Fruit fly (Drosophila melanogaster) whole organism, adult: Measurements from ENCODE around the gene hng3.

Experiments
- CG11617 ChIP-seq: fragments of 200-800 bp; sonication (Bioruptor generic); optimal IDR thresholded peaks from 2 replicates; lab custom pipeline; 2017; ENCODE audit warnings: mild to moderate bottlenecking, missing biosample characterization, missing genetic modification reagents, missing genetic modification characterization
- CG12768 ChIP-seq: fragments of 200-800 bp; sonication (Bioruptor generic); optimal IDR thresholded peaks from 2 replicates; lab custom pipeline; 2017; ENCODE audit warnings: missing biosample characterization, missing genetic modification characterization, mild to moderate bottlenecking, moderate library complexity, missing genetic modification reagents
- CG14711 ChIP-seq: fragments of 200-800 bp; sonication (Bioruptor generic); optimal IDR thresholded peaks from 2 replicates; lab custom pipeline; 2018; ENCODE audit warnings: missing biosample characterization, mild to moderate bottlenecking, missing genetic modification characterization, moderate library complexity
- CG1620 ChIP-seq: fragments of 200-800 bp; sonication (Bioruptor generic); optimal IDR thresholded peaks from 2 replicates; lab custom pipeline; 2016; ENCODE audit warnings: missing biosample characterization, missing genetic modification characterization
- CG33017 ChIP-seq: fragments of 200-800 bp; sonication (Bioruptor generic); optimal IDR thresholded peaks from 2 replicates; lab custom pipeline; 2018; ENCODE audit warnings: missing biosample characterization, mild to moderate bottlenecking, missing genetic modification characterization, moderate library complexity
- CG5204 ChIP-seq: fragments of 200-800 bp; sonication (Bioruptor generic); optimal IDR thresholded peaks from 2 replicates; lab custom pipeline; 2016; ENCODE audit warnings: missing biosample characterization, missing genetic modification characterization
- CG7045 ChIP-seq: fragments of 200-800 bp; sonication (Bioruptor generic); optimal IDR thresholded peaks from 2 replicates; lab custom pipeline; 2017; ENCODE audit warnings: missing biosample characterization, mild to moderate bottlenecking, missing genetic modification characterization
- CG7101 ChIP-seq: fragments of 200-800 bp; sonication (Bioruptor generic); optimal IDR thresholded peaks from 2 replicates; lab custom pipeline; 2018; ENCODE audit warnings: missing biosample characterization, mild to moderate bottlenecking, missing genetic modification characterization, moderate library complexity
- Clk ChIP-seq: fragments of 200-800 bp; sonication (Bioruptor generic); optimal IDR thresholded peaks from 2 replicates; lab custom pipeline; 2017; ENCODE audit warnings: missing biosample characterization, missing genetic modification characterization
- Crg-1 ChIP-seq: fragments of 200-800 bp; sonication (Bioruptor generic); optimal IDR thresholded peaks from 2 replicates; lab custom pipeline; 2016; ENCODE audit warnings: missing biosample characterization, missing genetic modification characterization
- Hr96 ChIP-seq: fragments of 200-800 bp; sonication (Bioruptor generic); optimal IDR thresholded peaks from 2 replicates; lab custom pipeline; 2016; ENCODE audit warnings: missing biosample characterization, missing genetic modification characterization
- Mnt ChIP-seq: fragments of 200-800 bp; sonication (Bioruptor generic); optimal IDR thresholded peaks from 2 replicates; lab custom pipeline; 2016; ENCODE audit warnings: missing biosample characterization, mild to moderate bottlenecking, missing genetic modification characterization
- bab1 ChIP-seq: fragments of 200-800 bp; sonication (Bioruptor generic); optimal IDR thresholded peaks from 3 replicates; lab custom pipeline; 2019; ENCODE audit warnings: missing biosample characterization, mild to moderate bottlenecking, missing genetic modification characterization, moderate library complexity
- cic ChIP-seq: fragments of 200-800 bp; sonication (Bioruptor generic); optimal IDR thresholded peaks from 2 replicates; lab custom pipeline; 2017; ENCODE audit warnings: missing biosample characterization, mild to moderate bottlenecking, missing genetic modification characterization, moderate library complexity
- cnc ChIP-seq, 2 experiments: fragments of >200 bp; optimal IDR thresholded peaks; 2 replicates each; lab custom pipeline; 2017
- kay ChIP-seq: fragments of 200-800 bp; sonication (Bioruptor generic); peaks from one replicate; lab custom pipeline; 2016; ENCODE audit warnings: missing biosample characterization, missing genetic modification characterization, borderline replicate concordance
- ovo ChIP-seq: fragments of 200-800 bp; sonication (Bioruptor generic); optimal IDR thresholded peaks from 2 replicates; lab custom pipeline; 2016; ENCODE audit warnings: missing biosample characterization, missing genetic modification characterization
- pad ChIP-seq: fragments of 200-800 bp; sonication (Bioruptor generic); optimal IDR thresholded peaks from 3 replicates; lab custom pipeline; 2017; ENCODE audit warnings: missing biosample characterization, missing genetic modification characterization, mild to moderate bottlenecking, moderate library complexity, missing genetic modification reagents
- tj ChIP-seq: fragments of 200-800 bp; sonication (Bioruptor generic); optimal IDR thresholded peaks from 3 replicates; lab custom pipeline; 2017; ENCODE audit warnings: missing biosample characterization, mild to moderate bottlenecking, missing genetic modification characterization, moderate library complexity
- toe ChIP-seq: fragments of 200-800 bp; sonication (Bioruptor generic); optimal IDR thresholded peaks from 2 replicates; lab custom pipeline; 2016; ENCODE audit warnings: missing biosample characterization, missing genetic modification characterization

hng3 gene

dm6 chr3L:769107-769678 lies 13.9 kb upstream of the hng3 start:
- TF ChIP-seq cic (GFP tag; lab: Kevin White, UChicago) = no peak
- TF ChIP-seq ovo = no peak
- no peak for TF ChIP-seq CG33017
- no peak for TF ChIP-seq bab1
- no peak for TF ChIP-seq cnc (optimal IDR thresholded peaks at IDR 0.05; lab: Kevin White, UChicago)
- TF ChIP-seq CG11617 (GFP tag; lab: Kevin White, UChicago) = no peak
- TF ChIP-seq kay (GFP tag; lab: Kevin White, UChicago) = no peak
- TF ChIP-seq CG7045 (GFP tag; lab: Kevin White, UChicago) = no peak
- TF ChIP-seq Hr96 = no peak
- TF ChIP-seq CG7101 (tag; lab: Kevin White, UChicago) = no peak
- no peak for TF ChIP-seq pad (GFP tag; lab: Kevin White, UChicago)

dm6 chr3L:767701-768100 lies 12.4 kb upstream of the hng3 start:
- TF ChIP-seq Clk (GFP tag; lab: Kevin White, UChicago) (no peak), CG1620 (GFP tag; lab: Kevin White, UChicago) (no peak), CG5204 (GFP tag; lab: Kevin White, UChicago) (no peak), CG14711 (tag; lab: Kevin White, UChicago) (no peak)

dm6 chr3L:766884-767283 lies 11.6 kb upstream of the hng3 start:
- no peak for TF ChIP-seq pad (GFP tag; lab: Kevin White, UChicago)
- TF ChIP-seq toe (GFP tag; lab: Kevin White, UChicago) = no peak
- no peak for TF ChIP-seq CG7101 (tag; lab: Kevin White, UChicago)

DNA sequence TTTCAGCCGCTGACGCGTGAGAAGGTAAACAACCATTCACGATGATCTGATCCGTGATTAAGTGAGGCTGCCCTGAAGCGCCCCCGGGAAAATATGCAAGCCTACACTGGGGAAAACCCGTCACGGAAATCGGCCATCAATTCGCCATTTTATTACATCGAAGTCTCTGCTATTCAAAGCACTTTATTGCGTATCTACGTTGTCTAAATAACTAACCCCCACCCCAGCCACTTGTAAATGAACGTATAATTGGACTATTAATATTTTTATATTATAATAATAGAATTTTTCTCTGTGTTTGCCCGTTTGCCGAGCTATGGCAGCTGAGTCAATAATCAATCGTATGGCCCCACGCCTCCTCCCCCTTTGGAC lies 11.0 kb upstream of the hng3 start:
- no peak for TF ChIP-seq CG7045 (GFP tag; lab: Kevin White, UChicago)
- peak; percentile 15 for TF ChIP-seq Clk (GFP tag; lab: Kevin White, UChicago)
- TF ChIP-seq CG7101 (tag; lab: Kevin White, UChicago) = peak; percentile 19
- TF ChIP-seq bab1 = no peak
- peak; percentile 7 for TF ChIP-seq CG33017

DNA sequence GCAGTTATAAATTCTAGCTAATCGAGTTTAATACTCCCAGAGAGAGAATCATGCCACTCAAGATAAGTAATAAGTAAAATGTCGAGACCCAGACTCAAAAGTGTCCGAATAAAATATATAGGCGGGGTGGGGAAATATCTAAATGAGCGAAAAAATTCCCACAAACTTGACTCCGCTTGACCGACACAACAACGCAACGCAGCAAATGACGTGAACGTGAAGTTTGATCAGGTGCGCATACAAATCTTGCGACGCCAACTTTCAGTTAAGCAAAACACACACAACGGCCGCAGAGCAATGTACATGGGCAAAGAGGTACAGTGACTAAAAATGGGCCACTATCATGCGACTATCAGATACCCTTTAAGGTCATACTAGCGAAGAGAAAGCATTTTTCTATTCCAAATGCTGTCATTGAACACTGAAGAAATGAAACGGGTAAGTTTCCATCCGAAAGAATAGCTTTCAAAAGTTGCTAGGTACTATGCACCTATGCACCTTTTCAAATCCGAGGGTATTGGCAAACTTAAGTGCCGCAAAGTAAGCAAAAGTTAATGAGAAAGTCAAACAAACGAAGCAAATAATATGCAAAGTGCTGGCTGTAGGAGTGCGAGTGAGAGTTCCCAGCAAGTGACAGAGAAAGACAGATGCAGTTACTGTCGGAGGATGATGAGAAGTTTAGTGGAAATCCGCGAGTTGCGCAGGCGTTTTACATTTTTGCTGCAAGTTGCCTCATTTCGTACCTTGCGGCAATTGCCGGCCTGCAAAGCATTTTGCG lies 10.4 kb upstream of the hng3 start:
- peak; percentile 64 for TF ChIP-seq CG12768 (GFP tag; lab: Kevin White, UChicago)
- TF ChIP-seq Crg-1 (GFP tag; lab: Kevin White, UChicago) = no peak
- peak; percentile 36 for TF ChIP-seq pad (GFP tag; lab: Kevin White, UChicago)
- TF ChIP-seq CG5204 (GFP tag; lab: Kevin White, UChicago) = peak; percentile 14
- peak; percentile 49 for TF ChIP-seq CG14711 (tag; lab: Kevin White, UChicago)
- no peak for TF ChIP-seq tj (GFP tag; lab: Kevin White, UChicago)
- TF ChIP-seq CG1620 (GFP tag; lab: Kevin White, UChicago) = no peak
- TF ChIP-seq cic (GFP tag; lab: Kevin White, UChicago) = peak; percentile 37
- TF ChIP-seq CG7101 (tag; lab: Kevin White, UChicago) = peak; percentile 24
- TF ChIP-seq ovo = no peak
- TF ChIP-seq bab1 = peak; percentile 73
- TF ChIP-seq CG33017 = peak; percentile 30
- TF ChIP-seq Hr96 = no peak
- no peak for TF ChIP-seq Mnt (GFP tag; lab: Kevin White, UChicago)
- TF ChIP-seq cnc (optimal IDR thresholded peaks at IDR 0.05; lab: Kevin White, UChicago) = no peak
- peak; percentile 32 for TF ChIP-seq CG11617 (GFP tag; lab: Kevin White, UChicago)
- no peak for TF ChIP-seq kay (GFP tag; lab: Kevin White, UChicago)
- TF ChIP-seq CG7045 (GFP tag; lab: Kevin White, UChicago) = peak; percentile 9
- peak; percentile 30 for TF ChIP-seq toe (GFP tag; lab: Kevin White, UChicago)

DNA sequence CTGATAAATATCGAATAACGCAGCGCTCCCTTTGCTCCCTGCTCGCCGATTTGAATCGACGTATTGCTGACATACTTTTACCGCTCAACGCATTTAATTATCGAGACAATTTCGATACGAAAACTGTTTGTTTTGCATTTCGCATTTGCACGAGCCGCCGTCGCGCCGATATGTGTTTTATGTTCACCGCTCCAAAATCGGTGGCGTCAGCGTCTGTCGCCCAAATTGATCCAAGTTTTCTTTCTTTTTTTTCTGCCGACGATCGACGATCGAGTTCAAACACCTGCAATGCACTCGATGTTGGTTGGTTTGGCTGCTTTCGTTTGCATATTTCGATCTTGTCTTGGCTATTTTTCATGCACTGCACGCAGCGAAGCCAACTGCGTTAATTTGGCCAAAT lies 9.8 kb upstream of the hng3 start:
- no peak for TF ChIP-seq bab1
- peak; percentile 97 for TF ChIP-seq tj (GFP tag; lab: Kevin White, UChicago)

DNA sequence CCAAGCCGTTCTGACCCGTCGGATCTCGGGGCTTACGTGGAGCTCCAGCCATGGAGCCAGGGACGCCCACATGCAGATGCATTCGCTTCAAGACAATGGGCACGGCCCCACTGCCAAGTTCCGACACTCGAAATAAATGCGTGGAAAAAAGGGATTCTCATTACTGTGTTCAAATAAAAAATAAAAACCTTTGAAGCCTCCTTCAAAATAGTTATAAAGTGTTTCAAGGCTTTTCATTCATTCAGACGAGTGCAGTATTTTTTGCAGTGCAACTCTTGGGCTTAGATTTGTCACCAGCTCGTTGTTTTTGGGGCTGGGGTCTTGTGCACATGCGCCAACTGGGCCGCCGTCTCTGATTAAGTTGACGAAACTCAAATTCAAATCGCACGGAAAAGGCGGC lies 9.0 kb upstream of the hng3 start:
- TF ChIP-seq cnc (optimal IDR thresholded peaks at IDR 0.05; lab: Kevin White, UChicago) (no peak), CG14711 (tag; lab: Kevin White, UChicago) (no peak), Mnt (GFP tag; lab: Kevin White, UChicago) (no peak), ovo (no peak), CG7101 (tag; lab: Kevin White, UChicago) (no peak), cic (GFP tag; lab: Kevin White, UChicago) (no peak), toe (GFP tag; lab: Kevin White, UChicago) (no peak), CG33017 (no peak), Crg-1 (GFP tag; lab: Kevin White, UChicago) (no peak), pad (GFP tag; lab: Kevin White, UChicago) (no peak), CG11617 (GFP tag; lab: Kevin White, UChicago) (no peak), CG5204 (GFP tag; lab: Kevin White, UChicago) (no peak), CG1620 (GFP tag; lab: Kevin White, UChicago) (no peak), CG7045 (GFP tag; lab: Kevin White, UChicago) (no peak), bab1 (no peak), kay (GFP tag; lab: Kevin White, UChicago) (no peak), Clk (GFP tag; lab: Kevin White, UChicago) (no peak), CG12768 (GFP tag; lab: Kevin White, UChicago) (no peak)
